Worm (Caenorhabditis elegans) whole organism, L4 larva: ENCODE data around the gene ifa-3.

ENCODE experiments used
- F44E2.7 ChIP-seq: fragments of 200-800 bp; sonication (Bioruptor generic); IDR thresholded peaks from 2 replicates; pipeline ENCODE4 v2.1.2; 2022; ENCODE audit warnings: missing genetic modification characterization, missing compliant biosample characterization
- Y48G9A.11 ChIP-seq: fragments of 200-800 bp; sonication (Bioruptor generic); IDR thresholded peaks from 2 replicates; pipeline ENCODE4 v1.3.6; 2022; ENCODE audit warnings: missing genetic modification reagents, missing genetic modification characterization, missing compliant biosample characterization
- aha-1 ChIP-seq: fragments of 150-350 bp; peaks from one replicate; lab custom pipeline; 2014; ENCODE audit warnings: missing biosample characterization, missing genetic modification characterization
- aly-2 ChIP-seq: sonication (generic microtip); optimal IDR thresholded peaks from 2 replicates; lab custom pipeline; 2018; ENCODE audit warnings: missing biosample characterization, missing genetic modification characterization
- ama-1 ChIP-seq: fragments of 150-350 bp; optimal IDR thresholded peaks from 2 replicates; lab custom pipeline; 2014; ENCODE audit warnings: inconsistent platforms, mixed read lengths
- ceh-20 ChIP-seq: fragments of 200-800 bp; sonication (Bioruptor generic); IDR thresholded peaks from 2 replicates; pipeline ENCODE4 v1.3.6; 2022; ENCODE audit warnings: missing genetic modification reagents, missing genetic modification characterization, missing compliant biosample characterization
- cey-2 ChIP-seq: sonication (generic microtip); optimal IDR thresholded peaks from 3 replicates; lab custom pipeline; 2017; ENCODE audit warnings: missing genetic modification characterization, mild to moderate bottlenecking, missing compliant biosample characterization, antibody characterized with exemption, borderline replicate concordance; ENCODE audit not compliant: insufficient read depth
- daf-16 ChIP-seq, 3 experiments: sonication (generic microtip); optimal IDR thresholded peaks; 2 replicates each; lab custom pipeline; 2016 to 2017; ENCODE audit warnings: missing genetic modification characterization in 3 of 3, missing genetic modification reagents in 3 of 3, mild to moderate bottlenecking in 2 of 3, missing compliant biosample characterization in 2 of 3, missing biosample characterization in 1 of 3, moderate library complexity in 1 of 3
- daf-8 ChIP-seq: fragments of 200-800 bp; sonication (Bioruptor generic); IDR thresholded peaks from 2 replicates; pipeline ENCODE4 v1.3.6; 2022; ENCODE audit warnings: missing genetic modification characterization, missing compliant biosample characterization
- dve-1 ChIP-seq: sonication (generic microtip); optimal IDR thresholded peaks from 2 replicates; lab custom pipeline; 2017; ENCODE audit warnings: antibody characterized with exemption, mild to moderate bottlenecking, missing genetic modification characterization, missing compliant biosample characterization; ENCODE audit not compliant: insufficient read depth
- egl-27 ChIP-seq: sonication (generic microtip); optimal IDR thresholded peaks from 3 replicates; lab custom pipeline; 2017; ENCODE audit warnings: missing biosample characterization, missing genetic modification reagents, missing genetic modification characterization
- fkh-10 ChIP-seq: fragments of 150-350 bp; optimal IDR thresholded peaks from 2 replicates; lab custom pipeline; 2014; ENCODE audit warnings: missing biosample characterization, missing genetic modification reagents, missing genetic modification characterization
- gei-8 ChIP-seq: fragments of 200-800 bp; sonication (Bioruptor generic); optimal IDR thresholded peaks from 2 replicates; lab custom pipeline; 2018; ENCODE audit warnings: mild to moderate bottlenecking, missing genetic modification characterization, missing compliant biosample characterization
- hlh-11 ChIP-seq: fragments of 200-800 bp; sonication (Bioruptor generic); optimal IDR thresholded peaks from 2 replicates; lab custom pipeline; 2018; ENCODE audit warnings: mild to moderate bottlenecking, missing genetic modification characterization, missing compliant biosample characterization
- lin-1 ChIP-seq: fragments of 200-800 bp; sonication (Bioruptor generic); IDR thresholded peaks from 2 replicates; pipeline ENCODE4 v1.3.6; 2022; ENCODE audit warnings: missing genetic modification reagents, missing genetic modification characterization, missing compliant biosample characterization
- mep-1 ChIP-seq: fragments of 150-350 bp; sonication (generic microtip); optimal IDR thresholded peaks from 3 replicates; lab custom pipeline; 2014; ENCODE audit warnings: missing biosample characterization, missing genetic modification characterization
- nhr-28 ChIP-seq: fragments of 150-350 bp; optimal IDR thresholded peaks from 2 replicates; lab custom pipeline; 2014; ENCODE audit warnings: missing biosample characterization, missing genetic modification characterization
- nhr-41 ChIP-seq: fragments of 200-800 bp; sonication (Bioruptor generic); IDR thresholded peaks from 2 replicates; pipeline ENCODE4 v1.3.6; 2022; ENCODE audit warnings: missing genetic modification reagents, missing genetic modification characterization, missing compliant biosample characterization
- nhr-48 ChIP-seq: sonication (generic microtip); optimal IDR thresholded peaks from 2 replicates; lab custom pipeline; 2016; ENCODE audit warnings: mild to moderate bottlenecking, missing genetic modification characterization, missing compliant biosample characterization
- nhr-6 ChIP-seq: fragments of 150-350 bp; optimal IDR thresholded peaks from 2 replicates; lab custom pipeline; 2014; ENCODE audit warnings: missing biosample characterization, missing genetic modification characterization
- nhr-77 ChIP-seq: fragments of 150-350 bp; optimal IDR thresholded peaks from 2 replicates; lab custom pipeline; 2014; ENCODE audit warnings: missing biosample characterization, missing genetic modification characterization
- pha-4 ChIP-seq, 2 experiments: fragments of 150-350 bp in 1 of 2; fragments of 200-800 bp in 1 of 2; sonication (Bioruptor generic) in 1 of 2; IDR thresholded peaks in 1 of 2; optimal IDR thresholded peaks in 1 of 2; 2 replicates each; pipeline versions ENCODE4 v1.3.6 to Lab custom; 2014 to 2022; ENCODE audit warnings: missing genetic modification characterization in 2 of 2, missing genetic modification reagents in 2 of 2, missing biosample characterization in 1 of 2, missing compliant biosample characterization in 1 of 2
- sdz-12 ChIP-seq: fragments of 200-800 bp; sonication (Bioruptor generic); optimal IDR thresholded peaks from 2 replicates; lab custom pipeline; 2018; ENCODE audit warnings: mild to moderate bottlenecking, missing genetic modification characterization, missing compliant biosample characterization
- set-16 ChIP-seq: fragments of 200-800 bp; sonication (Bioruptor generic); IDR thresholded peaks from 2 replicates; pipeline ENCODE4 v1.3.6; 2022; ENCODE audit warnings: missing genetic modification reagents, missing genetic modification characterization, missing compliant biosample characterization
- skn-1 ChIP-seq: fragments of 150-350 bp; optimal IDR thresholded peaks from 2 replicates; lab custom pipeline; 2014; ENCODE audit warnings: missing biosample characterization, missing genetic modification characterization
- tag-97 ChIP-seq: fragments of 200-800 bp; sonication (Bioruptor generic); IDR thresholded peaks from 2 replicates; pipeline ENCODE4 v1.3.6; 2022; ENCODE audit warnings: missing genetic modification characterization, missing compliant biosample characterization
- tra-1 ChIP-seq: fragments of 200-800 bp; sonication (Bioruptor generic); IDR thresholded peaks from 2 replicates; pipeline ENCODE4 v1.3.6; 2022; ENCODE audit warnings: missing genetic modification reagents, missing genetic modification characterization, missing compliant biosample characterization
- unc-130 ChIP-seq: sonication (generic microtip); optimal IDR thresholded peaks from 2 replicates; lab custom pipeline; 2016; ENCODE audit warnings: missing genetic modification reagents, missing genetic modification characterization, missing compliant biosample characterization
- unc-39 ChIP-seq: sonication (generic microtip); optimal IDR thresholded peaks from 2 replicates; lab custom pipeline; 2017; ENCODE audit warnings: missing biosample characterization, missing genetic modification characterization
- unc-62 ChIP-seq, 3 experiments: fragments of 150-350 bp in 1 of 3; sonication (generic microtip); optimal IDR thresholded peaks in 2 of 3; peaks in 1 of 3; 1 replicate in 1 of 3; 2 replicates in 2 of 3; lab custom pipeline; 2014 to 2017; ENCODE audit warnings: missing biosample characterization in 3 of 3, missing genetic modification characterization in 3 of 3, missing genetic modification reagents in 3 of 3, missing genotype in 1 of 3

ifa-3 gene

ce11 chrX:16260077-16260476, 9.8 kb downstream of the ifa-3 start (continued):
- no peak for TF ChIP-seq unc-130
- TF ChIP-seq lin-1 (GFP tag; lab: Robert Waterston, UW) = 0 out of 2 replicates have a peak, but pooled peaks have one; percentile 62
- peak; percentile 43 for TF ChIP-seq dve-1 (tag; lab: Kevin White, UChicago)
- no peak for TF ChIP-seq aly-2 (tag; lab: Kevin White, UChicago)
- peak; percentile 64 for TF ChIP-seq nhr-28 (tag; lab: Kevin White, UChicago)
- no peak for TF ChIP-seq nhr-41
- no peak for TF ChIP-seq tag-97 (GFP tag; lab: Robert Waterston, UW)
- TF ChIP-seq daf-8 (GFP tag; lab: Robert Waterston, UW) = no peak
- no peak for TF ChIP-seq tra-1 (GFP tag; lab: Robert Waterston, UW)
- peak; percentile 22 for TF ChIP-seq hlh-11
- no peak for TF ChIP-seq nhr-6
- no peak for TF ChIP-seq egl-27
- TF ChIP-seq daf-16 (GFP tag; optimal IDR thresholded peaks at IDR 0.05; lab: Kevin White, UChicago) = no peak
- peak; percentile 53 for TF ChIP-seq daf-16 (tag; optimal IDR thresholded peaks at IDR 0.05; lab: Kevin White, UChicago)
- TF ChIP-seq, all 104 proteins: peak for 9

- TF ChIP-seq gei-8 (GFP tag; lab: Kevin White, UChicago) (no peak), aha-1 (peak; percentile 69), F44E2.7 (GFP tag; lab: Robert Waterston, UW) (0 out of 2 replicates have a peak, but pooled peaks have one; percentile 24), skn-1 (tag; lab: Kevin White, UChicago) (no peak), ceh-20 (no peak), nhr-77 (tag; lab: Kevin White, UChicago) (no peak)
These were observed 11.4 kb downstream of the ifa-3 start for ce11 chrX:16258503-16258902.

ce11 chrX:16250679-16251078, 19.2 kb downstream of the ifa-3 start, which contains the start of gene W10G6.6:
TSS of gene W10G6.6 (minus strand) at chrX:16250779.
- TF ChIP-seq skn-1 (tag; lab: Kevin White, UChicago) (no peak), set-16 (GFP tag; lab: Robert Waterston, UW) (peak; percentile 15; the same call in 1 of the 2 replicates), fkh-10 (GFP tag; lab: Kevin White, UChicago) (no peak), mep-1 (tag; lab: Kevin White, UChicago) (no peak), egl-27 (no peak), unc-62 (GFP tag; optimal IDR thresholded peaks at IDR 0.05 in 1 of 2; lab: Kevin White, UChicago) (no peak), unc-62 (tag; optimal IDR thresholded peaks at IDR 0.05; lab: Kevin White, UChicago) (no peak)

DNA sequence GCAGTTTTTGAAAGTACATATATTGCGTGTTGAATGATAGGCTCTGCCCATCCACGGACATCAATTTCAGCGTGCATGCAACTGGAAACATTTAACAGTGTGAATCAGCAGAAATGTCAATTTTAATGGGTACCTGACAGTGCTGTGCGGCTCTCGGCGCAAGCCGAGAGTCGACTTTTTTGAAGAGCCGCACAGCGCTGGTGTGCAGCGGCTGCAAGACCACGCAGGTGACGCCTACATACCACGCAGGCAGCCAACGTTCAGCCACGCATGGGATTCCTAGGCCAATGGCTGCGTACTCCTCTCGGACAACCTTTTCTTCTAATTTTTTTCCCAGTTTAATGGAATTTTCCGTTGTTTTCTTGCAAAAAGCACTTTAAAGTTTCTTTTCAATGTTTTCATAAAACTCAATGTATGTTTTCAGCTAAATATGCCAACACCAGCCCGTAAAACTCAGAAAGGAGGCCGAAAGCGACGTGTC, 25.1 kb downstream of the ifa-3 start, which contains the start of gene W10G6.1:
Gene W10G6.1, plus strand, starts transcription at position 431 of the 481 bp plus-strand sequence.
- no peak for TF ChIP-seq unc-39
- TF ChIP-seq unc-62 (GFP tag; optimal IDR thresholded peaks at IDR 0.05 in 1 of 2; lab: Kevin White, UChicago) = peak in 1 of 2 experiments; percentile 42
- no peak for TF ChIP-seq unc-62 (tag; optimal IDR thresholded peaks at IDR 0.05; lab: Kevin White, UChicago)
- TF ChIP-seq nhr-48 (tag; lab: Kevin White, UChicago) = no peak
- TF ChIP-seq pha-4 (GFP tag; IDR thresholded peaks at IDR 0.05; lab: Robert Waterston, UW) = no peak
- no peak for TF ChIP-seq pha-4 (tag; optimal IDR thresholded peaks at IDR 0.05; lab: Kevin White, UChicago)
- TF ChIP-seq set-16 (GFP tag; lab: Robert Waterston, UW) = peak; percentile 51; the same call in 1 of the 2 replicates

DNA sequence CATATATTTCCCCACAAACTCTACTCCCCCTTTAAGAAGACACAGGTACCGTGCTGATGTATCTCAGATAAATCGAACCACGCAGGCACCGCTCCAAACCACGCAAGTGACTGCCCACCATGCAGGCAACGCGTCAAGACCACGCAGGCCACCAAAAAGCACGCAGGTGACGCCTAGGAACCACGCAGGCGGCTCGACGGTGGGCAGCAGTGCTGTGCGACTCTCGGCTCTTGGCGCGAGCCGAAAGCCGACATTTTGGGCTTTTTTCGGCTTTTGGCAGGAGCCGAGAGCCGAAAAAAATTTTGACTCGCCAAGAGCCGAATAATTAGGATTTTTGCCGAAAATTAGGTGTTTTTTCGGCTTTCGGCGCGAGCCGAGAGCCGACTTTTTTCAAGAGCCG, 26.7 kb downstream of the ifa-3 start:
- TF ChIP-seq set-16 (GFP tag; lab: Robert Waterston, UW) (peak; percentile 88), cey-2 (tag; lab: Kevin White, UChicago) (no peak), egl-27 (no peak), sdz-12 (GFP tag; lab: Kevin White, UChicago) (no peak), ama-1 (no peak), Y48G9A.11 (GFP tag; lab: Robert Waterston, UW) (no peak)
